Worm (Caenorhabditis elegans): ENCODE data around the gene F14H3.6.

DNA sequence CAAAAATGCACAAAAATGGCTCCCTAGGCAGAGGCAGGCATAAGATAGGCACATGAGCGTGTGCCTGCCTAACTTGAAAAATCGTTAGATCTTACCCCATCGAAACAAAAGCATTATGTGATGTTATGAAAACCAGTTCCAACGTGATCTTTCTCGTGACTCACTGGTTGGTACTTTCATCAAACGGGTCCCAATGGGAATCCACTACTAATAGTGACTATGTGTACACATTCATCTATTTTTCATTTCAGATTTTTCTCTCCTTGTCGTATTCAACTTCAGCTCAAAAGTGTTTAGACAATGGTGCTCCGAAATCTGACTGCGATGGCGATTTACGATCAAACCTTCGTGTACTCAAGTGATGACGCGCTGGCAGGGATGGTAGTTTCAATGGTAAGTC, 41.0 kb downstream of the F14H3.6 start, which contains the start of gene srx-43:
- TF ChIP-seq T23F11.4 (GFP tag; optimal IDR thresholded peaks at IDR 0.05) (no peak), fax-1 (tag; optimal IDR thresholded peaks at IDR 0.05) (no peak), ceh-31 (tag; optimal IDR thresholded peaks at IDR 0.05) (no peak), lin-11 (tag; optimal IDR thresholded peaks at IDR 0.05) (no peak), K02D7.2 (tag; optimal IDR thresholded peaks at IDR 0.05) (no peak), unc-86 (tag; optimal IDR thresholded peaks at IDR 0.05) (no peak), ama-1 (optimal IDR thresholded peaks at IDR 0.05) (no peak), elt-2 (tag; optimal IDR thresholded peaks at IDR 0.05) (no peak), ceh-45 (GFP tag; IDR thresholded peaks at IDR 0.05) (no peak)

All from whole organism, late embryonic.